Worm (Caenorhabditis elegans): ENCODE measurements around the gene bgnt-1.3.

ce11 chrV:16292409-16292808, 36.1 kb upstream of the bgnt-1.3 start, which contains the start of gene oac-5:
- TF ChIP-seq nhr-28 (tag; optimal IDR thresholded peaks at IDR 0.05) = no peak
- no peak for TF ChIP-seq elt-3 (tag; optimal IDR thresholded peaks at IDR 0.05)
- no peak for TF ChIP-seq fkh-10 (GFP tag; optimal IDR thresholded peaks at IDR 0.05)
- peak; percentile 42 for TF ChIP-seq elt-2 (tag; optimal IDR thresholded peaks at IDR 0.05)
- TF ChIP-seq pqm-1 (tag; optimal IDR thresholded peaks at IDR 0.05) = peak; percentile 12
- TF ChIP-seq lin-15B (tag; optimal IDR thresholded peaks at IDR 0.05) = no peak
- TF ChIP-seq ZK546.5 (tag; optimal IDR thresholded peaks at IDR 0.05) = no peak
- TF ChIP-seq nhr-76 (tag; optimal IDR thresholded peaks at IDR 0.05) = no peak
- TF ChIP-seq nhr-77 (tag; optimal IDR thresholded peaks at IDR 0.05) = no peak
- TF ChIP-seq nhr-237 (tag; optimal IDR thresholded peaks at IDR 0.05) = no peak
